Worm (Caenorhabditis elegans) whole organism, early embryonic: ENCODE measurements around the gene F59E12.17.

ENCODE experiments used
- B0310.2 ChIP-seq: sonication (generic microtip); optimal IDR thresholded peaks from 2 replicates; lab custom pipeline; 2016; ENCODE audit warnings: mild to moderate bottlenecking, missing genetic modification characterization, missing compliant biosample characterization
- F13C5.2 ChIP-seq: sonication (generic microtip); optimal IDR thresholded peaks from 2 replicates; lab custom pipeline; 2017; ENCODE audit warnings: mild to moderate bottlenecking, missing genetic modification characterization, inconsistent platforms, missing compliant biosample characterization
- aly-1 ChIP-seq: sonication (generic microtip); optimal IDR thresholded peaks from 2 replicates; lab custom pipeline; 2016; ENCODE audit warnings: missing genetic modification characterization, missing compliant biosample characterization
- ama-1 ChIP-seq: fragments of 150-350 bp; optimal IDR thresholded peaks from 2 replicates; lab custom pipeline; 2014
- ceh-13 ChIP-seq: fragments of 200-800 bp; sonication (Bioruptor generic); optimal IDR thresholded peaks from 2 replicates; lab custom pipeline; 2018; ENCODE audit warnings: mild to moderate bottlenecking, missing genetic modification characterization, missing compliant biosample characterization
- ceh-36 ChIP-seq: sonication (generic microtip); optimal IDR thresholded peaks from 2 replicates; lab custom pipeline; 2016; ENCODE audit warnings: missing genetic modification characterization, inconsistent platforms, missing compliant biosample characterization
- ets-7 ChIP-seq: sonication (generic microtip); optimal IDR thresholded peaks from 2 replicates; lab custom pipeline; 2016; ENCODE audit warnings: missing genotype, missing genetic modification characterization, missing compliant biosample characterization
- flt-1 ChIP-seq: fragments of 200-800 bp; sonication (Bioruptor generic); IDR thresholded peaks from 2 replicates; pipeline ENCODE4 v1.3.6; 2022; ENCODE audit warnings: missing genetic modification characterization, missing compliant biosample characterization
- hmbx-1 ChIP-seq: sonication (generic microtip); optimal IDR thresholded peaks from 2 replicates; lab custom pipeline; 2016; ENCODE audit warnings: mild to moderate bottlenecking, missing genetic modification characterization, missing compliant biosample characterization
- hmg-4 ChIP-seq: fragments of 200-800 bp; sonication (Bioruptor generic); optimal IDR thresholded peaks from 2 replicates; lab custom pipeline; 2018; ENCODE audit warnings: mild to moderate bottlenecking, missing genetic modification characterization, missing compliant biosample characterization
- hnd-1 ChIP-seq: sonication (generic microtip); optimal IDR thresholded peaks from 2 replicates; lab custom pipeline; 2016; ENCODE audit warnings: missing genetic modification characterization, missing compliant biosample characterization
- pes-1 ChIP-seq: fragments of 200-800 bp; sonication (Bioruptor generic); IDR thresholded peaks from 2 replicates; pipeline ENCODE4 v1.3.6; 2022; ENCODE audit warnings: missing genetic modification reagents, missing genetic modification characterization, missing compliant biosample characterization
- scrt-1 ChIP-seq: fragments of 200-800 bp; sonication (Bioruptor generic); IDR thresholded peaks from 2 replicates; pipeline ENCODE4 v1.3.6; 2022; ENCODE audit warnings: missing genetic modification characterization, missing compliant biosample characterization
- sea-1 ChIP-seq: fragments of 200-800 bp; sonication (Bioruptor generic); conservative IDR thresholded peaks from 2 replicates; pipeline ENCODE4 v1.3.6; 2022; ENCODE audit warnings: missing genetic modification characterization, missing compliant biosample characterization
- tbx-11 ChIP-seq: fragments of 200-800 bp; sonication (Bioruptor generic); IDR thresholded peaks from 2 replicates; pipeline ENCODE4 v1.3.6; 2022; ENCODE audit warnings: missing genetic modification characterization, missing compliant biosample characterization
- tbx-37 ChIP-seq: fragments of 200-800 bp; sonication (Bioruptor generic); conservative IDR thresholded peaks from 2 replicates; pipeline ENCODE4 v1.3.6; 2022; ENCODE audit warnings: missing genetic modification reagents, missing genetic modification characterization, missing compliant biosample characterization
- tra-4 ChIP-seq: sonication (generic microtip); optimal IDR thresholded peaks from 2 replicates; lab custom pipeline; 2017; ENCODE audit warnings: missing genetic modification characterization, missing compliant biosample characterization

F59E12.17 gene

DNA sequence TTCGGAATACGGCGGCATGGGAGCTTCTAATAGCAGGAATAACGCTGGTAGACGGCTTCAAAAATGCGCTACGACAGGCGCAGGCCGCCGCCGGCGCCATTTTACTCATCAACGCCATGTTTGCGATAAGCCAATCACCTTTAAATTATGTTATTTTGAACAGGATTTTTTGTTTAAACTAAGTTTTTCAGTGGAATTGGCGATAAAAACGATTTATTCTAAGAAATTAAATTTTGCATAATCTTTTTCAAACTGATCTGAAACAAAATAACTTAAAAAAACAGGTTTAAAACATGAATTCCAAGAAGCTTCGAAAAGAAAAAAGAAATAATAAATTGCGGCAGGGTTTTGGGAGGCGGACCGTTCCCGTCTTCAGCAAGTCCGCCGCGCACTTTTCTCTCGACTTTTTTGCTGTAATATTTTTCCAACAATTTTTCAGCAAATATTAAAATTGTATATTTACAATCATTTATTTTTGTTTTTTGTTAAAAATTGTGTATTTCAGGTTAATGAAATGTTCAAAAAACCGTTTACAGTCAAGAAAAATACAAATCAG, 42.0 kb upstream of the F59E12.17 start, which contains the start of the genes ndub-5 and eif-2D:
TSS of gene ndub-5 (minus strand) at position 138 of the 556 bp plus-strand sequence.
TSS of gene eif-2D (plus strand) at position 506 of the 556 bp plus-strand sequence.
- no peak for TF ChIP-seq ceh-36 (tag; lab: Kevin White, UChicago)
- no peak for TF ChIP-seq hmbx-1
- TF ChIP-seq F13C5.2 (tag; lab: Kevin White, UChicago), result peak; percentile 46
- 0 out of 2 replicates have a peak, but pooled peaks have one; percentile 23 for TF ChIP-seq flt-1 (GFP tag; lab: Robert Waterston, UW)
- no peak for TF ChIP-seq ets-7
- TF ChIP-seq ceh-13 (GFP tag; lab: Kevin White, UChicago), result no peak
- TF ChIP-seq hnd-1 (tag; lab: Kevin White, UChicago), result no peak
- no peak for TF ChIP-seq tra-4 (tag; lab: Kevin White, UChicago)

- TF ChIP-seq sea-1 (GFP tag; lab: Robert Waterston, UW) (no peak), aly-1 (no peak), ama-1 (lab: Kevin White, UChicago) (no peak), hmbx-1 (no peak), F13C5.2 (tag; lab: Kevin White, UChicago) (no peak), tbx-37 (no peak), flt-1 (GFP tag; lab: Robert Waterston, UW) (no peak), hmg-4 (GFP tag; lab: Kevin White, UChicago) (no peak), pes-1 (GFP tag; lab: Robert Waterston, UW) (no peak), ets-7 (no peak), scrt-1 (no peak), B0310.2 (no peak), ceh-13 (GFP tag; lab: Kevin White, UChicago) (no peak), tra-4 (tag; lab: Kevin White, UChicago) (no peak), ceh-36 (tag; lab: Kevin White, UChicago) (no peak), hnd-1 (tag; lab: Kevin White, UChicago) (no peak)
Observed at ce11 chrII:5688959-5689358, 39.7 kb upstream of the F59E12.17 start, which contains the start of gene C25H3.11. TSS of gene C25H3.11 (minus strand) at chrII:5689040.

DNA sequence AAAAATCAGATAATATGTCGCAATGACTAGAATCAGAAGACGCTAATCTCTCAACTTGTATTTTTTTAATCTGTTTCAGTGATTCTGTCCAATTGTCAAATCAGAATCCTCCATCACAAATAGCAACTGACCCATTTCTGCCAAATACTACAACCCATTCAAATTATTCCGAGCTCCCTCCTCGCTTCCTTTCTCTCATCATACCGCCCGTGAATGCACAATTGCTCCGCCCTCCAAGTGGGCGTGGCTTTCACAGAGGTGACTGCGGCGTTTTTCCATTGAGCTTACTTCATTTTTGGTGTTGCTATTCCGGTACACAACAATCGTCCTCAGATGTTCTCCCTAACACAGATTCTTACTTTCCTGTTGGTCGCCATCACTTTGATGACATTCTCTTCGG, 31.4 kb upstream of the F59E12.17 start, which contains the start of gene flp-27:
TSS of gene flp-27 (plus strand) at position 301 of the 400 bp plus-strand sequence.
- TF ChIP-seq flt-1 (GFP tag; lab: Robert Waterston, UW) (no peak), hnd-1 (tag; lab: Kevin White, UChicago) (no peak), scrt-1 (no peak), tra-4 (tag; lab: Kevin White, UChicago) (no peak), hmbx-1 (no peak), F13C5.2 (tag; lab: Kevin White, UChicago) (no peak), tbx-37 (no peak), hmg-4 (GFP tag; lab: Kevin White, UChicago) (no peak), aly-1 (no peak)

DNA sequence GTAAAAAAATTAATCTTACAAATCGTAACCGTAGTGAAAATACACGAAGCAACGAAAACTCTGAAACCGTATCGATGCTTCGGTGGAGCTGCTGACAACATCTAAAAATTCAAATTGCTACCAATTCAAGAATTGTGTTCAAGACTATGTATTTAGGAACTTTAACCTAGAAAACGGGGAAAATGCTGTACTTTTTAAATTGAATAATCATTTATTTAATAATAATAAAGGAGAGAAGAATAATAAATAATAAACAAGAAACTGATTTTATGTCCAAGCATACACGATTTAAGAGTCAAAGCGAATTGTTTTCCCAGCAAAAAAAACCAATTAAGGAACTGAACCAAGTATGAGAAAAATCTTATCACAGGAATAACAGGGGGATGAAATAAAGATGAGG, 20.3 kb upstream of the F59E12.17 start, which contains the start of gene C25H3.17:
TSS of gene C25H3.17 (minus strand) at position 101 of the 400 bp plus-strand sequence.
- TF ChIP-seq hmg-4 (GFP tag; lab: Kevin White, UChicago) (no peak), F13C5.2 (tag; lab: Kevin White, UChicago) (no peak), ama-1 (lab: Kevin White, UChicago) (no peak), scrt-1 (no peak), aly-1 (no peak), sea-1 (GFP tag; lab: Robert Waterston, UW) (no peak), tra-4 (tag; lab: Kevin White, UChicago) (no peak), ceh-36 (tag; lab: Kevin White, UChicago) (no peak), pes-1 (GFP tag; lab: Robert Waterston, UW) (no peak), ets-7 (no peak), hmbx-1 (no peak), tbx-37 (no peak), flt-1 (GFP tag; lab: Robert Waterston, UW) (no peak), tbx-11 (no peak), ceh-13 (GFP tag; lab: Kevin White, UChicago) (no peak)

ce11 chrII:5668830-5669229, 19.6 kb upstream of the F59E12.17 start, which contains the start of gene C25H3.7:
TSS of gene C25H3.7 (minus strand) at chrII:5668930.
- TF ChIP-seq pes-1 (GFP tag; lab: Robert Waterston, UW) (no peak), scrt-1 (no peak), tra-4 (tag; lab: Kevin White, UChicago) (no peak), flt-1 (GFP tag; lab: Robert Waterston, UW) (no peak), hmbx-1 (no peak), ets-7 (no peak), tbx-11 (no peak), hmg-4 (GFP tag; lab: Kevin White, UChicago) (no peak), ceh-13 (GFP tag; lab: Kevin White, UChicago) (no peak), aly-1 (no peak)

ce11 chrII:5667540-5667939, 18.3 kb upstream of the F59E12.17 start:
- no peak for TF ChIP-seq aly-1
- TF ChIP-seq hnd-1 (tag; lab: Kevin White, UChicago), result no peak
- TF ChIP-seq B0310.2, result peak; percentile 10
- no peak for TF ChIP-seq sea-1 (GFP tag; lab: Robert Waterston, UW)
- no peak for TF ChIP-seq F13C5.2 (tag; lab: Kevin White, UChicago)
- TF ChIP-seq tbx-11, result peak; percentile 63; the same call in 1 of the 2 replicates
- no peak for TF ChIP-seq tra-4 (tag; lab: Kevin White, UChicago)
- peak; percentile 74 for TF ChIP-seq hmg-4 (GFP tag; lab: Kevin White, UChicago)
- no peak for TF ChIP-seq pes-1 (GFP tag; lab: Robert Waterston, UW)
- TF ChIP-seq ceh-13 (GFP tag; lab: Kevin White, UChicago), result peak; percentile 43
- no peak; the same call in 1 of the 2 replicates for TF ChIP-seq flt-1 (GFP tag; lab: Robert Waterston, UW)
- TF ChIP-seq tbx-37, result no peak
- TF ChIP-seq scrt-1, result no peak
- no peak for TF ChIP-seq ama-1 (lab: Kevin White, UChicago)
- TF ChIP-seq ets-7, result no peak
- peak; percentile 65 for TF ChIP-seq ceh-36 (tag; lab: Kevin White, UChicago)
- TF ChIP-seq hmbx-1, result no peak

DNA sequence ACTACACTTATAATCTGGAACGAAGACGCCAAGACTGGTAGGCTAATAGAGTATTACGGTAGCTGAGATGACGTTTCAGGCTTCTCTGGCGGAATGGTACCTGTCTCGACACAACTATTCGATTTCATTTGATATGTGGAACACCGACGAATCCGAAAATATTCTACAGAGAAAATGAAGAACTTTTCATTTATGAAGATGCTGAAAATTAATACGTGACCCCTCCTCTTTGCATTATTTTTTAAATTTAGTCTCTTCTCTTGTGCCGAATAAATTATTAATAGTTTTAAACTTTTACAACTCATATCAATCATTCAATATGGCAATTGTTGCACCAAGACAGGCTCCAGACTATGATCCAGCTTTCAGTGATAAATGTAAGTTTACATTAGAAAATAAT, 16.7 kb upstream of the F59E12.17 start, which contains the start of gene C25H3.16:
TSS of gene C25H3.16 (plus strand) at position 301 of the 400 bp plus-strand sequence.
- TF ChIP-seq F13C5.2 (tag; lab: Kevin White, UChicago) (no peak), hnd-1 (tag; lab: Kevin White, UChicago) (no peak), tbx-37 (no peak), hmbx-1 (no peak), tra-4 (tag; lab: Kevin White, UChicago) (no peak), pes-1 (GFP tag; lab: Robert Waterston, UW) (no peak), ama-1 (lab: Kevin White, UChicago) (no peak), aly-1 (no peak), B0310.2 (no peak), ceh-13 (GFP tag; lab: Kevin White, UChicago) (no peak), flt-1 (GFP tag; lab: Robert Waterston, UW) (no peak), scrt-1 (no peak), sea-1 (GFP tag; lab: Robert Waterston, UW) (no peak), ets-7 (no peak), hmg-4 (GFP tag; lab: Kevin White, UChicago) (no peak), ceh-36 (tag; lab: Kevin White, UChicago) (no peak), tbx-11 (no peak)
